Fruit fly (Drosophila melanogaster) whole organism, embryonic: Measurements from ENCODE around the gene AstC.

ENCODE experiments used
- Atf-2 ChIP-seq: fragments of 200-800 bp; sonication (Bioruptor generic); optimal IDR thresholded peaks from 2 replicates; lab custom pipeline; 2016; ENCODE audit warnings: missing biosample characterization, missing genetic modification characterization
- CG10147 ChIP-seq: fragments of 200-800 bp; sonication (Bioruptor generic); optimal IDR thresholded peaks from 2 replicates; lab custom pipeline; 2019; ENCODE audit warnings: missing biosample characterization, mild to moderate bottlenecking, missing genetic modification characterization, moderate library complexity
- CG10267 ChIP-seq: fragments of 200-800 bp; sonication (Bioruptor generic); optimal IDR thresholded peaks from 2 replicates; lab custom pipeline; 2018; ENCODE audit warnings: missing biosample characterization, mild to moderate bottlenecking, missing genetic modification characterization, moderate library complexity
- CG10274 ChIP-seq: fragments of 200-800 bp; sonication (Bioruptor generic); optimal IDR thresholded peaks from 3 replicates; lab custom pipeline; 2017; ENCODE audit warnings: missing biosample characterization, mild to moderate bottlenecking, missing genetic modification characterization
- CG10959 ChIP-seq: fragments of 200-800 bp; sonication (Bioruptor generic); IDR thresholded peaks from 2 replicates; pipeline ENCODE4 v1.3.6; 2022; ENCODE audit warnings: missing biosample characterization, missing genetic modification characterization
- CG13287 ChIP-seq: fragments of 200-800 bp; sonication (Bioruptor generic); IDR thresholded peaks from 2 replicates; pipeline ENCODE4 v1.3.6; 2022; ENCODE audit warnings: missing biosample characterization, missing genetic modification characterization; ENCODE audit not compliant: partially characterized antibody
- CG15514 ChIP-seq: fragments of 200-800 bp; sonication (Bioruptor generic); optimal IDR thresholded peaks from 3 replicates; lab custom pipeline; 2017; ENCODE audit warnings: missing biosample characterization, missing genetic modification characterization, mild to moderate bottlenecking, moderate library complexity, missing genetic modification reagents
- CG16863 ChIP-seq: fragments of 200-800 bp; sonication (Bioruptor generic); optimal IDR thresholded peaks from 3 replicates; lab custom pipeline; 2016; ENCODE audit warnings: missing biosample characterization, missing genetic modification characterization
- CG1792 ChIP-seq: fragments of 200-800 bp; sonication (Bioruptor generic); optimal IDR thresholded peaks from 2 replicates; lab custom pipeline; 2016; ENCODE audit warnings: missing biosample characterization, missing genetic modification characterization
- CG18011 ChIP-seq: fragments of 200-800 bp; sonication (Bioruptor generic); optimal IDR thresholded peaks from 2 replicates; lab custom pipeline; 2017; ENCODE audit warnings: missing biosample characterization, missing genetic modification characterization, mild to moderate bottlenecking, moderate library complexity, missing genotype
- CG18599 ChIP-seq: fragments of 200-800 bp; sonication (Bioruptor generic); optimal IDR thresholded peaks from 3 replicates; lab custom pipeline; 2017; ENCODE audit warnings: missing biosample characterization, missing genetic modification characterization, mild to moderate bottlenecking, moderate library complexity, missing genetic modification reagents
- CG30431 ChIP-seq: fragments of 200-800 bp; sonication (Bioruptor generic); optimal IDR thresholded peaks from 2 replicates; lab custom pipeline; 2017; ENCODE audit warnings: missing biosample characterization, missing genetic modification characterization
- CG33557 ChIP-seq: fragments of 200-800 bp; sonication (Bioruptor generic); optimal IDR thresholded peaks from 2 replicates; lab custom pipeline; 2019; ENCODE audit warnings: missing biosample characterization, mild to moderate bottlenecking, missing genetic modification characterization, moderate library complexity
- CG34224 ChIP-seq: fragments of 200-800 bp; sonication (Bioruptor generic); IDR thresholded peaks from 3 replicates; pipeline ENCODE4 v1.3.6; 2022; ENCODE audit warnings: missing biosample characterization, missing genetic modification characterization; ENCODE audit not compliant: partially characterized antibody
- CG4854 ChIP-seq: fragments of 200-800 bp; sonication (Bioruptor generic); optimal IDR thresholded peaks from 2 replicates; lab custom pipeline; 2016; ENCODE audit warnings: missing biosample characterization, missing genetic modification characterization, inconsistent platforms
- CG7786 ChIP-seq: fragments of 200-800 bp; sonication (Bioruptor generic); optimal IDR thresholded peaks from 2 replicates; lab custom pipeline; 2016; ENCODE audit warnings: missing biosample characterization, missing genetic modification characterization
- CG7928 ChIP-seq: fragments of 200-800 bp; sonication (Bioruptor generic); optimal IDR thresholded peaks from 2 replicates; lab custom pipeline; 2017; ENCODE audit warnings: missing biosample characterization, mild to moderate bottlenecking, missing genetic modification characterization
- CTCF ChIP-seq: fragments of 200-800 bp; sonication (Bioruptor generic); optimal IDR thresholded peaks from 2 replicates; lab custom pipeline; 2017; ENCODE audit warnings: missing biosample characterization, mild to moderate bottlenecking, missing genetic modification characterization, moderate library complexity
- Drgx ChIP-seq: fragments of 200-800 bp; sonication (Bioruptor generic); IDR thresholded peaks from 2 replicates; pipeline ENCODE4 v1.3.6; 2022; ENCODE audit warnings: missing biosample characterization, missing genetic modification characterization
- H2.0 ChIP-seq: fragments of 200-800 bp; sonication (Bioruptor generic); IDR thresholded peaks from 2 replicates; pipeline ENCODE4 v1.3.6; 2022; ENCODE audit warnings: missing biosample characterization, missing genetic modification characterization
- HHEX ChIP-seq: fragments of 200-800 bp; sonication (Bioruptor generic); optimal IDR thresholded peaks from 3 replicates; lab custom pipeline; 2017; ENCODE audit warnings: missing biosample characterization, mild to moderate bottlenecking, missing genetic modification characterization, missing genetic modification reagents
- Lhr ChIP-seq: fragments of 200-800 bp; sonication (Bioruptor generic); optimal IDR thresholded peaks from 3 replicates; lab custom pipeline; 2017; ENCODE audit warnings: mild to moderate bottlenecking, missing biosample characterization, missing genetic modification reagents, missing genetic modification characterization
- Lim3 ChIP-seq: fragments of 200-800 bp; sonication (Bioruptor generic); IDR thresholded peaks from 2 replicates; pipeline ENCODE4 v1.3.6; 2022; ENCODE audit warnings: missing biosample characterization, missing genetic modification characterization
- MBD-R2 ChIP-seq: fragments of 200-800 bp; sonication (Bioruptor generic); IDR thresholded peaks from 2 replicates; pipeline ENCODE4 v1.3.6; 2022; ENCODE audit warnings: missing biosample characterization, missing genetic modification characterization
- Sox102F ChIP-seq: fragments of 200-800 bp; sonication (Bioruptor generic); optimal IDR thresholded peaks from 2 replicates; lab custom pipeline; 2018; ENCODE audit warnings: missing biosample characterization, mild to moderate bottlenecking, missing genetic modification characterization, moderate library complexity
- Ssrp ChIP-seq: fragments of 200-800 bp; sonication (Bioruptor generic); optimal IDR thresholded peaks from 2 replicates; lab custom pipeline; 2018; ENCODE audit warnings: missing biosample characterization, mild to moderate bottlenecking, missing genetic modification characterization, moderate library complexity
- Tbp ChIP-seq: fragments of >200 bp; optimal IDR thresholded peaks from 2 replicates; lab custom pipeline; 2018; ENCODE audit warnings: missing biosample characterization, missing genetic modification characterization
- Usf ChIP-seq: fragments of 200-800 bp; sonication (Bioruptor generic); optimal IDR thresholded peaks from 2 replicates; lab custom pipeline; 2017; ENCODE audit warnings: missing genotype, missing biosample characterization, missing genetic modification characterization
- YL-1 ChIP-seq: fragments of 200-800 bp; sonication (Bioruptor generic); optimal IDR thresholded peaks from 3 replicates; lab custom pipeline; 2017; ENCODE audit warnings: missing biosample characterization, mild to moderate bottlenecking, missing genetic modification characterization
- ac ChIP-seq: fragments of 200-800 bp; sonication (Bioruptor generic); optimal IDR thresholded peaks from 3 replicates; lab custom pipeline; 2017; ENCODE audit warnings: missing biosample characterization, mild to moderate bottlenecking, missing genetic modification characterization
- ara ChIP-seq: fragments of 200-800 bp; sonication (Bioruptor generic); IDR thresholded peaks from 2 replicates; pipeline ENCODE4 v1.3.6; 2022; ENCODE audit warnings: missing biosample characterization, missing genetic modification characterization
- cg ChIP-seq: fragments of 200-800 bp; sonication (Bioruptor generic); optimal IDR thresholded peaks from 3 replicates; lab custom pipeline; 2019; ENCODE audit warnings: missing biosample characterization, mild to moderate bottlenecking, missing genetic modification characterization, moderate library complexity
- croc ChIP-seq: fragments of 200-800 bp; sonication (Bioruptor generic); conservative IDR thresholded peaks from 3 replicates; pipeline ENCODE4 v1.3.6; 2022; ENCODE audit warnings: missing biosample characterization, missing genetic modification characterization
- ems ChIP-seq: fragments of 200-800 bp; sonication (Bioruptor generic); optimal IDR thresholded peaks from 3 replicates; lab custom pipeline; 2016; ENCODE audit warnings: missing biosample characterization, missing genetic modification characterization
- gsb-n ChIP-seq: fragments of 200-800 bp; sonication (Bioruptor generic); optimal IDR thresholded peaks from 3 replicates; lab custom pipeline; 2018; ENCODE audit warnings: missing biosample characterization, mild to moderate bottlenecking, missing genetic modification characterization
- jigr1 ChIP-seq: fragments of 200-800 bp; sonication (Bioruptor generic); IDR thresholded peaks from 3 replicates; pipeline ENCODE4 v1.3.6; 2022; ENCODE audit warnings: missing biosample characterization, missing genetic modification characterization
- jing ChIP-seq: fragments of 200-800 bp; sonication (Bioruptor generic); optimal IDR thresholded peaks from 2 replicates; lab custom pipeline; 2018; ENCODE audit warnings: missing biosample characterization, mild to moderate bottlenecking, missing genetic modification characterization
- kay ChIP-seq: fragments of 200-800 bp; sonication (Bioruptor generic); optimal IDR thresholded peaks from 2 replicates; lab custom pipeline; 2016; ENCODE audit warnings: missing biosample characterization, missing genetic modification characterization
- maf-S ChIP-seq: fragments of 200-800 bp; sonication (Bioruptor generic); optimal IDR thresholded peaks from 2 replicates; lab custom pipeline; 2016; ENCODE audit warnings: missing biosample characterization, missing genetic modification characterization
- oc ChIP-seq: fragments of 200-800 bp; sonication (Bioruptor generic); optimal IDR thresholded peaks from 2 replicates; lab custom pipeline; 2018; ENCODE audit warnings: missing biosample characterization, mild to moderate bottlenecking, missing genetic modification characterization, moderate library complexity
- pan ChIP-seq, 4 experiments: fragments of >200 bp in 3 of 4; fragments of 200-800 bp in 1 of 4; sonication (Bioruptor generic) in 1 of 4; optimal IDR thresholded peaks in 3 of 4; IDR thresholded peaks in 1 of 4; 2 replicates each; pipeline versions ENCODE4 v1.3.6 to Lab custom; 2017 to 2022; ENCODE audit warnings: missing biosample characterization in 2 of 4, missing genetic modification characterization in 2 of 4, mixed read lengths in 1 of 4
- phol ChIP-seq: fragments of 200-800 bp; sonication (Bioruptor generic); optimal IDR thresholded peaks from 3 replicates; lab custom pipeline; 2018; ENCODE audit warnings: missing biosample characterization, mild to moderate bottlenecking, missing genetic modification characterization, moderate library complexity
- sima ChIP-seq: fragments of 200-800 bp; sonication (Bioruptor generic); optimal IDR thresholded peaks from 2 replicates; lab custom pipeline; 2016; ENCODE audit warnings: missing biosample characterization, missing genetic modification characterization
- so ChIP-seq: fragments of 200-800 bp; sonication (Bioruptor generic); IDR thresholded peaks from 3 replicates; pipeline ENCODE4 v1.3.6; 2022; ENCODE audit warnings: missing biosample characterization, missing genetic modification characterization
- sob ChIP-seq: fragments of 200-800 bp; sonication (Bioruptor generic); IDR thresholded peaks from 2 replicates; pipeline ENCODE4 v1.3.6; 2022; ENCODE audit warnings: missing biosample characterization, missing genetic modification characterization
- tin ChIP-seq: fragments of 200-800 bp; sonication (Bioruptor generic); optimal IDR thresholded peaks from 3 replicates; lab custom pipeline; 2016; ENCODE audit warnings: missing biosample characterization, missing genetic modification characterization
- tna ChIP-seq: fragments of 200-800 bp; sonication (Bioruptor generic); IDR thresholded peaks from 2 replicates; pipeline ENCODE4 v1.3.6; 2022; ENCODE audit warnings: missing biosample characterization, missing genetic modification characterization; ENCODE audit not compliant: partially characterized antibody
- vfl ChIP-seq: fragments of 200-800 bp; sonication (Bioruptor generic); optimal IDR thresholded peaks from 2 replicates; lab custom pipeline; 2016; ENCODE audit warnings: missing biosample characterization, missing genetic modification characterization
- z ChIP-seq: fragments of 200-800 bp; sonication (Bioruptor generic); IDR thresholded peaks from 3 replicates; pipeline ENCODE4 v1.3.6; 2022; ENCODE audit warnings: missing biosample characterization, missing genetic modification characterization
- zen2 ChIP-seq: fragments of 200-800 bp; sonication (Bioruptor generic); IDR thresholded peaks from 3 replicates; pipeline ENCODE4 v1.3.6; 2022; ENCODE audit warnings: missing biosample characterization, missing genetic modification characterization; ENCODE audit not compliant: partially characterized antibody

AstC gene

dm6 chr2L:11123499-11123898 lies 42.3 kb upstream of the AstC start, which contains the start of the genes Csl4 and Nup160 (continued):
- no peak for TF ChIP-seq z (GFP tag; lab: Robert Waterston, UW)
- TF ChIP-seq ems (GFP tag; lab: Kevin White, UChicago): peak; percentile 86
- peak; percentile 3 for TF ChIP-seq jing (GFP tag; lab: Kevin White, UChicago)
- TF ChIP-seq vfl (GFP tag; lab: Kevin White, UChicago): peak; percentile 87
- peak; percentile 50 for TF ChIP-seq CG7928 (GFP tag; lab: Kevin White, UChicago)
- TF ChIP-seq Sox102F: no peak
- peak; percentile 77 for TF ChIP-seq phol
- TF ChIP-seq Usf (GFP tag; lab: Kevin White, UChicago): no peak
- TF ChIP-seq tna (GFP tag; lab: Robert Waterston, UW): no peak
- peak; percentile 71 for TF ChIP-seq CG4854 (GFP tag; lab: Kevin White, UChicago)
- peak; percentile 47; the same call in 2 of the 3 replicates for TF ChIP-seq so (GFP tag; lab: Robert Waterston, UW)
- TF ChIP-seq CG7786 (GFP tag; lab: Kevin White, UChicago): peak; percentile 88
- peak; percentile 20; the same call in 1 of the 3 replicates for TF ChIP-seq croc
- TF ChIP-seq Tbp (GFP tag; lab: Kevin White, UChicago): no peak
- peak; percentile 37 for TF ChIP-seq CG33557 (GFP tag; lab: Kevin White, UChicago)
- peak; percentile 36; the same call in 1 of the 2 replicates for TF ChIP-seq CG10959 (GFP tag; lab: Robert Waterston, UW)
- TF ChIP-seq Drgx: peak; percentile 71
- TF ChIP-seq gsb-n: no peak
- peak; percentile 65 for TF ChIP-seq CG18011
- TF ChIP-seq CG10267 (tag; lab: Kevin White, UChicago): peak; percentile 97
- TF ChIP-seq Atf-2 (GFP tag; lab: Kevin White, UChicago): peak; percentile 67
- TF ChIP-seq HHEX (GFP tag; lab: Kevin White, UChicago): peak; percentile 56
- TF ChIP-seq kay (GFP tag; lab: Kevin White, UChicago): peak; percentile 64
- TF ChIP-seq cg (GFP tag; lab: Kevin White, UChicago): no peak
- peak; percentile 77 for TF ChIP-seq CG1792 (GFP tag; lab: Kevin White, UChicago)
- no peak for TF ChIP-seq zen2 (GFP tag; lab: Robert Waterston, UW)
- peak; percentile 71 for TF ChIP-seq CG13287 (GFP tag; lab: Robert Waterston, UW)
- peak; percentile 76 for TF ChIP-seq CG18599 (GFP tag; lab: Kevin White, UChicago)
- no peak for TF ChIP-seq jigr1
- peak; percentile 66 for TF ChIP-seq CG15514
- no peak for TF ChIP-seq sima
- no peak for TF ChIP-seq ac (GFP tag; lab: Kevin White, UChicago)
- TF ChIP-seq H2.0 (GFP tag; lab: Robert Waterston, UW): peak; percentile 53; the same call in 1 of the 2 replicates
- peak; percentile 51 for TF ChIP-seq Ssrp (tag; lab: Kevin White, UChicago)
- TF ChIP-seq CG34224 (GFP tag; lab: Robert Waterston, UW): peak; percentile 34; the same call in 1 of the 3 replicates
- peak; percentile 25 for TF ChIP-seq Lhr (GFP tag; lab: Kevin White, UChicago)
- TF ChIP-seq maf-S: peak; percentile 83
- TF ChIP-seq CG10147 (GFP tag; lab: Kevin White, UChicago): no peak
- TF ChIP-seq Lim3 (GFP tag; lab: Robert Waterston, UW): no peak
- peak; percentile 86 for TF ChIP-seq tin
- peak; percentile 23 for TF ChIP-seq CTCF
- peak; percentile 75 for TF ChIP-seq ara (GFP tag; lab: Robert Waterston, UW)
- TF ChIP-seq pan (optimal IDR thresholded peaks at IDR 0.05; lab: Kevin White, UChicago): no peak
- peak in 1 of 2 experiments; percentile 81 for TF ChIP-seq pan (GFP tag; optimal IDR thresholded peaks at IDR 0.05 in 1 of 2, IDR thresholded peaks at IDR 0.05 in 1 of 2)
- TF ChIP-seq MBD-R2 (GFP tag; lab: Robert Waterston, UW): peak; percentile 93
- no peak for TF ChIP-seq oc
- no peak for TF ChIP-seq CG10274 (GFP tag; lab: Kevin White, UChicago)
- peak; percentile 84 for TF ChIP-seq YL-1
- TF ChIP-seq sob: peak; percentile 90
- TF ChIP-seq CG30431 (GFP tag; lab: Kevin White, UChicago): peak; percentile 20
- TF ChIP-seq CG16863: peak; percentile 76
